Worm (Caenorhabditis elegans): ENCODE results near the gene jhdm-1.

- TF ChIP-seq tab-1 (GFP tag; IDR thresholded peaks at IDR 0.05) (no peak), klf-2 (GFP tag; conservative IDR thresholded peaks at IDR 0.05) (no peak), flt-1 (GFP tag; IDR thresholded peaks at IDR 0.05) (no peak), ref-1 (GFP tag; conservative IDR thresholded peaks at IDR 0.05) (no peak), ztf-23 (GFP tag; IDR thresholded peaks at IDR 0.05) (no peak), cog-1 (tag; optimal IDR thresholded peaks at IDR 0.05) (no peak), ztf-29 (GFP tag; IDR thresholded peaks at IDR 0.05) (no peak), med-1 (GFP tag; optimal IDR thresholded peaks at IDR 0.05; ENCODE audit: insufficient read depth) (no peak)
Measured at ce11 chrIII:6500032-6500564, 45.8 kb downstream of the jhdm-1 start, which contains the start of gene F23F12.3.
